Worm (Caenorhabditis elegans) whole organism, L3 larva: ENCODE data around the gene lgc-26.

ENCODE experiments used
- R02D3.7 ChIP-seq: fragments of 150-350 bp; optimal IDR thresholded peaks from 2 replicates; lab custom pipeline; 2014; ENCODE audit warnings: missing biosample characterization, missing genetic modification characterization
- ZK546.5 ChIP-seq: sonication (generic microtip); optimal IDR thresholded peaks from 2 replicates; lab custom pipeline; 2017; ENCODE audit warnings: missing biosample characterization, missing genetic modification characterization
- elt-2 ChIP-seq: sonication (generic microtip); optimal IDR thresholded peaks from 2 replicates; lab custom pipeline; 2016; ENCODE audit warnings: missing genetic modification reagents, mild to moderate bottlenecking, missing genetic modification characterization, missing compliant biosample characterization
- fkh-10 ChIP-seq: sonication (generic microtip); optimal IDR thresholded peaks from 2 replicates; lab custom pipeline; 2017; ENCODE audit warnings: missing biosample characterization, missing genetic modification reagents, missing genetic modification characterization
- lin-39 ChIP-seq: fragments of 150-350 bp; optimal IDR thresholded peaks from 2 replicates; lab custom pipeline; 2018; ENCODE audit warnings: missing biosample characterization, missing genetic modification reagents, missing genetic modification characterization
- lsy-12 ChIP-seq: sonication (generic microtip); optimal IDR thresholded peaks from 2 replicates; lab custom pipeline; 2016; ENCODE audit warnings: mild to moderate bottlenecking, missing genetic modification characterization, missing compliant biosample characterization
- nfya-1 ChIP-seq: sonication (generic microtip); optimal IDR thresholded peaks from 2 replicates; lab custom pipeline; 2017; ENCODE audit warnings: missing genetic modification characterization, mild to moderate bottlenecking, missing compliant biosample characterization, antibody characterized with exemption, moderate library complexity; ENCODE audit not compliant: insufficient read depth
- nhr-12 ChIP-seq: fragments of 150-350 bp; optimal IDR thresholded peaks from 2 replicates; lab custom pipeline; 2014; ENCODE audit warnings: missing biosample characterization, missing genetic modification characterization
- pha-4 ChIP-seq: fragments of 150-350 bp; optimal IDR thresholded peaks from 2 replicates; lab custom pipeline; 2014; ENCODE audit warnings: missing biosample characterization, missing genetic modification reagents, missing genetic modification characterization

ce11 chrV:258730-259129, 9.4 kb upstream of the lgc-26 start, which contains the start of gene nhr-204:
- TF ChIP-seq ZK546.5 (tag; lab: Kevin White, UChicago) (no peak), R02D3.7 (no peak), lin-39 (tag; lab: Kevin White, UChicago) (no peak), elt-2 (no peak), nfya-1 (tag; lab: Kevin White, UChicago) (no peak), lsy-12 (tag; lab: Kevin White, UChicago) (no peak), pha-4 (tag; lab: Kevin White, UChicago) (no peak), fkh-10 (GFP tag; lab: Kevin White, UChicago) (no peak), nhr-12 (tag; lab: Kevin White, UChicago) (no peak)
